Fruit fly (Drosophila melanogaster): Measurements from ENCODE around the gene IntS2.

- TF ChIP-seq fd59A (GFP tag; optimal IDR thresholded peaks at IDR 0.05) (no peak), CG3919 (GFP tag; optimal IDR thresholded peaks at IDR 0.05) (no peak), CG6854 (GFP tag; optimal IDR thresholded peaks at IDR 0.05) (no peak), lz (GFP tag; optimal IDR thresholded peaks at IDR 0.05) (no peak)
These were observed 4.5 kb downstream of the IntS2 start, which contains the start of gene RhoGAPp190 for dm6 chrX:17651998-17652738.

Data from whole organism, prepupa.